Worm (Caenorhabditis elegans): Measurements from ENCODE around the gene folr-1.
A peak's percentile ranks its signal among the peaks of the same experiment; 100 is the strongest.

Gene folr-1

ce11 chrX:9927993-9928392 is 8.9 kb downstream of the folr-1 start:
- TF ChIP-seq aha-1 (tag) (peak; percentile 36), nhr-11 (tag; optimal IDR thresholded peaks at IDR 0.05) (peak; percentile 22), hlh-30 (tag; optimal IDR thresholded peaks at IDR 0.05; ENCODE audit: insufficient read depth) (peak; percentile 34), mxl-3 (GFP tag; optimal IDR thresholded peaks at IDR 0.05) (no peak), zfp-3 (GFP tag; conservative IDR thresholded peaks at IDR 0.05) (no peak)

ce11 chrX:9931362-9931761 is 12.3 kb downstream of the folr-1 start, which contains the start of gene nra-3:
Gene nra-3 (minus strand): TSS chrX:9931462.
- TF ChIP-seq ctbp-1 (GFP tag; IDR thresholded peaks at IDR 0.05): 0 out of 2 replicates have a peak, but pooled peaks have one; percentile 17
- TF ChIP-seq nhr-111 (GFP tag; optimal IDR thresholded peaks at IDR 0.05): no peak
- TF ChIP-seq F49E8.2 (tag; optimal IDR thresholded peaks at IDR 0.05; ENCODE audit: borderline replicate concordance): no peak
- 0 out of 2 replicates have a peak, but pooled peaks have one; percentile 27 for TF ChIP-seq tag-97 (GFP tag; IDR thresholded peaks at IDR 0.05)
- TF ChIP-seq set-16 (GFP tag; IDR thresholded peaks at IDR 0.05): 0 out of 2 replicates have a peak, but pooled peaks have one; percentile 15

- TF ChIP-seq egl-27 (tag; optimal IDR thresholded peaks at IDR 0.05) (no peak), skn-1 (tag; optimal IDR thresholded peaks at IDR 0.05) (no peak), ceh-44 (GFP tag; IDR thresholded peaks at IDR 0.05) (no peak), pha-4 (GFP tag; IDR thresholded peaks at IDR 0.05) (no peak; the same call in 1 of the 2 replicates), pha-4 (tag; optimal IDR thresholded peaks at IDR 0.05) (peak; percentile 53), nhr-237 (tag; optimal IDR thresholded peaks at IDR 0.05) (peak; percentile 27), lir-3 (tag; optimal IDR thresholded peaks at IDR 0.05) (no peak), lin-39 (tag; optimal IDR thresholded peaks at IDR 0.05) (no peak), php-3 (GFP tag; IDR thresholded peaks at IDR 0.05) (peak; percentile 69), Y5F2A.4 (GFP tag; optimal IDR thresholded peaks at IDR 0.05) (no peak), snpc-4 (tag; optimal IDR thresholded peaks at IDR 0.05) (no peak), tag-97 (GFP tag; IDR thresholded peaks at IDR 0.05) (no peak), ztf-7 (tag; optimal IDR thresholded peaks at IDR 0.05) (peak; percentile 32), hif-1 (tag; optimal IDR thresholded peaks at IDR 0.05) (peak in 1 of 2 experiments; percentile 68), vab-7 (GFP tag; IDR thresholded peaks at IDR 0.05) (no peak), nhr-111 (GFP tag; optimal IDR thresholded peaks at IDR 0.05) (no peak), T26A8.4 (GFP tag; IDR thresholded peaks at IDR 0.05) (peak; percentile 61), mdl-1 (tag; optimal IDR thresholded peaks at IDR 0.05) (peak; percentile 28 to 79), hmg-1.1 (GFP tag; IDR thresholded peaks at IDR 0.05) (peak; percentile 82), egl-43 (GFP tag; IDR thresholded peaks at IDR 0.05) (0 out of 2 replicates have a peak, but pooled peaks have one; percentile 40), F37D6.2 (tag; optimal IDR thresholded peaks at IDR 0.05) (no peak), lim-7 (GFP tag; IDR thresholded peaks at IDR 0.05) (no peak), zfp-2 (tag; optimal IDR thresholded peaks at IDR 0.05) (no peak), rbr-2 (tag; optimal IDR thresholded peaks at IDR 0.05) (peak; percentile 79), lin-15B (tag; optimal IDR thresholded peaks at IDR 0.05) (no peak), zip-2 (tag; optimal IDR thresholded peaks at IDR 0.05) (no peak), nhr-11 (tag; optimal IDR thresholded peaks at IDR 0.05) (peak; percentile 61), Y48G9A.11 (GFP tag; IDR thresholded peaks at IDR 0.05) (no peak), ceh-62 (tag; optimal IDR thresholded peaks at IDR 0.05) (no peak), pqm-1 (tag; optimal IDR thresholded peaks at IDR 0.05) (peak; percentile 36), ZK337.2 (GFP tag; IDR thresholded peaks at IDR 0.05) (no peak), attf-4 (tag; optimal IDR thresholded peaks at IDR 0.05) (no peak), fkh-10 (GFP tag; optimal IDR thresholded peaks at IDR 0.05) (no peak), cey-2 (tag; optimal IDR thresholded peaks at IDR 0.05; ENCODE audit: borderline replicate concordance, insufficient read depth) (no peak), mdt-29 (GFP tag; IDR thresholded peaks at IDR 0.05) (no peak), ceh-32 (tag; optimal IDR thresholded peaks at IDR 0.05; ENCODE audit: poor library complexity) (no peak), zfp-3 (GFP tag; conservative IDR thresholded peaks at IDR 0.05) (no peak), mes-2 (tag; optimal IDR thresholded peaks at IDR 0.05; ENCODE audit: poor library complexity, severe bottlenecking) (peak; percentile 72), unc-39 (tag; optimal IDR thresholded peaks at IDR 0.05) (no peak), nhr-41 (GFP tag; IDR thresholded peaks at IDR 0.05) (0 out of 2 replicates have a peak, but pooled peaks have one; percentile 38), nhr-6 (tag; optimal IDR thresholded peaks at IDR 0.05) (peak; percentile 70)
Observed at ce11 chrX:9932226-9932773, 13.2 kb downstream of the folr-1 start, which contains the start of gene tsp-21. Gene tsp-21 (plus strand): TSS chrX:9932371.

Measured in whole organism, L4 larva.